Fruit fly (Drosophila melanogaster) whole organism, prepupa: ENCODE results near the gene PMCA.

Source experiments
- CG10669 ChIP-seq: fragments of 200-800 bp; sonication (Bioruptor generic); optimal IDR thresholded peaks from 3 replicates; lab custom pipeline; 2018; ENCODE audit warnings: missing biosample characterization, mild to moderate bottlenecking, missing genetic modification characterization, moderate library complexity
- CG11762 ChIP-seq: fragments of 200-800 bp; sonication (Bioruptor generic); optimal IDR thresholded peaks from 3 replicates; lab custom pipeline; 2016; ENCODE audit warnings: missing biosample characterization, missing genetic modification characterization; ENCODE audit not compliant: insufficient read depth
- CG6792 ChIP-seq: fragments of 200-800 bp; sonication (Bioruptor generic); optimal IDR thresholded peaks from 3 replicates; lab custom pipeline; 2016; ENCODE audit warnings: missing biosample characterization, missing genetic modification characterization
- CG6808 ChIP-seq: fragments of 200-800 bp; sonication (Bioruptor generic); optimal IDR thresholded peaks from 3 replicates; lab custom pipeline; 2017; ENCODE audit warnings: missing biosample characterization, missing genetic modification characterization, mild to moderate bottlenecking, moderate library complexity, missing genetic modification reagents
- CG6854 ChIP-seq: fragments of 200-800 bp; sonication (Bioruptor generic); optimal IDR thresholded peaks from 2 replicates; lab custom pipeline; 2017; ENCODE audit warnings: missing biosample characterization, mild to moderate bottlenecking, missing genetic modification characterization
- Hr39 ChIP-seq: fragments of 200-800 bp; sonication (Bioruptor generic); optimal IDR thresholded peaks from 2 replicates; lab custom pipeline; 2016; ENCODE audit warnings: missing biosample characterization, missing genetic modification characterization
- Hr4 ChIP-seq: fragments of 200-800 bp; sonication (Bioruptor generic); optimal IDR thresholded peaks from 3 replicates; lab custom pipeline; 2016; ENCODE audit warnings: missing biosample characterization, missing genetic modification characterization
- Met ChIP-seq: fragments of 200-800 bp; sonication (Bioruptor generic); optimal IDR thresholded peaks from 3 replicates; lab custom pipeline; 2016; ENCODE audit warnings: missing biosample characterization, missing genetic modification characterization
- Sox102F ChIP-seq: fragments of 200-800 bp; sonication (Bioruptor generic); optimal IDR thresholded peaks from 2 replicates; lab custom pipeline; 2016; ENCODE audit warnings: missing biosample characterization, mild to moderate bottlenecking, missing genetic modification characterization
- dsx ChIP-seq: fragments of 200-800 bp; optimal IDR thresholded peaks from 3 replicates; lab custom pipeline; 2019; ENCODE audit warnings: missing biosample characterization, mild to moderate bottlenecking, missing genetic modification characterization, moderate library complexity; ENCODE audit not compliant: poor library complexity, severe bottlenecking

DNA sequence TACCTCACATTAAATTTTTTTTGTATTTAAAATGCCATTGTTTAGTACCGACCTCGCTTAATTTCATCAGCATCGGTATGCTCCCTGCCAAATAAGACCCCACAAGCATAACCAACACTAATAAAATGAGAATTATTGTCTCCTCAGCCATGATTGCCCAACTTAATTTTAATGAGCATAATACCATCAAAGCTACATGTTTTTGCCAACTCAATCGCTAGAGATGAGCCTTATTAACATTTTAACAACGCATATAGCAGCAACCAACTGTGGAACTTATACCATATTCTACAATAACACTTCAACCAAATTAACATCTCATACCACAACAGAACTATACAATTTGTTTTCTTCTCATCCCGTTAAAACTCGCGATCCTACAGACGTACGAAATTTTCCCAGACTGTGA is 45.0 kb downstream of the PMCA start, which contains the start of gene Zip102B:
- TF ChIP-seq CG10669 (GFP tag; lab: Kevin White, UChicago) (no peak), dsx (GFP tag; lab: Kevin White, UChicago) (no peak), Sox102F (no peak), Met (GFP tag; lab: Kevin White, UChicago) (no peak), Hr39 (GFP tag; lab: Kevin White, UChicago) (no peak), CG11762 (no peak), CG6854 (GFP tag; lab: Kevin White, UChicago) (no peak), CG6792 (GFP tag; lab: Kevin White, UChicago) (no peak), CG6808 (no peak), Hr4 (GFP tag; lab: Kevin White, UChicago) (no peak)
